Worm (Caenorhabditis elegans): ENCODE measurements around the gene F27D9.7.

The F27D9.7 gene

DNA sequence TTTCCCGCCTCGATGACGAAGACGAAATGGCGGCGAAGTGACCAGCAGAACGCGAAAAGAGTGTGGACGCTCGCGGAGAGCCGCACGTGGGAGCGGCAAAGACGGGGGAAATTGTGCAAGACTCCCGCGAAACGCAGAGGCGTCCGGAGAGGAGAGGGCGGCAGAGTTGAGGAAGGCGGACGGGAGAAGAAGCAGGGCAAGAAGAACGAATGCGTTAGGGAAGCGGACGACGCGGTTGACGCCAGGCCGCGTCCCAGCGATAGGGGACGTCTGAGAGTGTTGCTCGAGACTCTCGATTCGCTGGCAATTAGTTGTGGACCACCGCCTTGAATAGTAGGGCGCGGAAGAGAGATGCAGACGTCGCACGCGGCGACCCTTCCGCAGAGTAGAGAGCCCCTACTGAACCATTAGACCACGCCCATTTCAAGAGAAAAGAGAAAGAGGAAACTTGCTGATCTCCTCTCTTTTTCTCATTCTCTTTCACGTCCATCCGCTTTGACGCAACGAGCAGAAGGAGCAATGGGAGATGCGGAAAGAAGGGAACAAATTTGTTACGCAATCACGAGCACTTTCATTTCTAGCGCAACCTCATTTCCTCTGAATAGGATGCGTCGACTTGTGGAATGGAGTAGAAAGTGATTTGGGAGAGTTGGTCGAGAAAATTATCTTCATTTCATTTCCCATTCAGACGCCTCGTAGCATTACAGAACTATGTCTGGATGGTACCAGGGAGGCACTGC is 19.2 kb downstream of the F27D9.7 start:
- peak in 1 of 2 experiments; percentile 24 for TF ChIP-seq mdl-1 (tag; optimal IDR thresholded peaks at IDR 0.05)
- peak; percentile 31 for TF ChIP-seq F13H6.1 (tag; optimal IDR thresholded peaks at IDR 0.05)
- TF ChIP-seq nhr-77 (tag; optimal IDR thresholded peaks at IDR 0.05), result no peak

DNA sequence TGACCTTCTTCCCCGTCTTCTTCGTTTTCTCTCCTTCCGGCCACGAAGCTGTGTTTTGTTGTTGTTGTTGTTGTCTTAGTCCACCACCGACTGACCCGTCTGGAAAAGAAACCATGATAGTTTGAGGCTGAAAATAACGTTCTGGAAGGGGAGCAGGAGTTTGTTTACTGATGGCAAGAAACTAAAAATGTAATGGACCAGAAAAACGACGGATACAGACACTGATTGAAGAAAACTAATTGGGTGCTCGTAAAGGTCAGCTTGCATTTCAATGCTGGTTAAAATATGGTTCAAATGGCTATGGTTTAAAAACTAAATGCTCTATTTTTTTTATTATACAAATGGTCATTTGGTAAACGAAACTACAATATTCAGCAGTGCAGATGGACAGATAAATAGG is 25.2 kb downstream of the F27D9.7 start, which contains the start of gene F26A10.2:
F26A10.2 (minus strand) TSS at position 101 of the 400 bp plus-strand sequence.
- TF ChIP-seq elt-1 (tag; optimal IDR thresholded peaks at IDR 0.05), result no peak
- TF ChIP-seq mab-5 (tag; optimal IDR thresholded peaks at IDR 0.05), result no peak

- no peak for TF ChIP-seq ama-1 (optimal IDR thresholded peaks at IDR 0.05)
- TF ChIP-seq C34F6.9 (tag; optimal IDR thresholded peaks at IDR 0.05), result no peak
- TF ChIP-seq dmd-4 (tag; optimal IDR thresholded peaks at IDR 0.05), result no peak
- no peak for TF ChIP-seq elt-3 (tag; optimal IDR thresholded peaks at IDR 0.05)
- TF ChIP-seq Y55F3AM.14 (GFP tag; optimal IDR thresholded peaks at IDR 0.05), result no peak
- TF ChIP-seq sma-3 (GFP tag; optimal IDR thresholded peaks at IDR 0.05), result no peak
- no peak for TF ChIP-seq nhr-21 (tag; optimal IDR thresholded peaks at IDR 0.05)
- no peak for TF ChIP-seq ztf-1 (GFP tag; conservative IDR thresholded peaks at IDR 0.05)
- TF ChIP-seq blmp-1 (tag; optimal IDR thresholded peaks at IDR 0.05; ENCODE audit: insufficient read depth), result no peak
- no peak for TF ChIP-seq mab-5 (tag; optimal IDR thresholded peaks at IDR 0.05)
- TF ChIP-seq nhr-23 (tag; optimal IDR thresholded peaks at IDR 0.05), result no peak
Observed at ce11 chrX:7640811-7641210, 29.7 kb downstream of the F27D9.7 start.

- no peak for TF ChIP-seq zag-1 (tag; optimal IDR thresholded peaks at IDR 0.05)
- TF ChIP-seq unc-55 (GFP tag; optimal IDR thresholded peaks at IDR 0.05), result no peak
- no peak for TF ChIP-seq nhr-11 (tag; optimal IDR thresholded peaks at IDR 0.05)
- no peak for TF ChIP-seq nhr-77 (tag; optimal IDR thresholded peaks at IDR 0.05)
- no peak for TF ChIP-seq peb-1 (tag; optimal IDR thresholded peaks at IDR 0.05)
- TF ChIP-seq fos-1 (tag; optimal IDR thresholded peaks at IDR 0.05), result no peak
- TF ChIP-seq nhr-25 (tag; optimal IDR thresholded peaks at IDR 0.05), result no peak
- TF ChIP-seq lin-39 (tag; optimal IDR thresholded peaks at IDR 0.05), result no peak
- no peak for TF ChIP-seq lin-13 (GFP tag; optimal IDR thresholded peaks at IDR 0.05)
Observed at ce11 chrX:7640391-7640790, 30.2 kb downstream of the F27D9.7 start.

DNA sequence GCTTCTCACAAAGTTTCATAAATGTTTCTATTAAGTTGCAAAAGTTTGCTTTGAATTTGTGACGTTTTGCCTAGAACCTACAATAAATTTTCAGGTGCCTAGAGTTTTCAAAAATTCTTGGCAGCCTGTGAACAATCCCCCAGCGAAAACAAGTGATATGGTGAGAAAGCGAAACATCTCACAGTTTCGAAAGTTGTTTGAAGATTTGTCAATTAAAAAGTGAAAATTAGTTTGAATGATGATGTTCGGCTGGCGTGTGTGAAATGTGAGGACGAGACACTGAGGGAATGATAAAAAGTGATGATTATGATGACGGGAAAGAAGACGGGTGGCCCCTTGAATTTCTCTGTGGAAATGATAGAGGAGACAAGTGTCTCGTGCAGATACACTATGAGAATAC is 31.8 kb downstream of the F27D9.7 start:
- no peak for TF ChIP-seq ztf-11 (tag; optimal IDR thresholded peaks at IDR 0.05)
- TF ChIP-seq lin-13 (GFP tag; optimal IDR thresholded peaks at IDR 0.05), result no peak
- peak; percentile 10 for TF ChIP-seq blmp-1 (tag; optimal IDR thresholded peaks at IDR 0.05; ENCODE audit: insufficient read depth)
- no peak for TF ChIP-seq lin-11 (tag; optimal IDR thresholded peaks at IDR 0.05)
- no peak for TF ChIP-seq sem-4 (tag; optimal IDR thresholded peaks at IDR 0.05)
- TF ChIP-seq nhr-11 (tag; optimal IDR thresholded peaks at IDR 0.05), result no peak
- no peak for TF ChIP-seq unc-39 (tag; optimal IDR thresholded peaks at IDR 0.05)
- no peak for TF ChIP-seq lin-39 (tag; optimal IDR thresholded peaks at IDR 0.05)

DNA sequence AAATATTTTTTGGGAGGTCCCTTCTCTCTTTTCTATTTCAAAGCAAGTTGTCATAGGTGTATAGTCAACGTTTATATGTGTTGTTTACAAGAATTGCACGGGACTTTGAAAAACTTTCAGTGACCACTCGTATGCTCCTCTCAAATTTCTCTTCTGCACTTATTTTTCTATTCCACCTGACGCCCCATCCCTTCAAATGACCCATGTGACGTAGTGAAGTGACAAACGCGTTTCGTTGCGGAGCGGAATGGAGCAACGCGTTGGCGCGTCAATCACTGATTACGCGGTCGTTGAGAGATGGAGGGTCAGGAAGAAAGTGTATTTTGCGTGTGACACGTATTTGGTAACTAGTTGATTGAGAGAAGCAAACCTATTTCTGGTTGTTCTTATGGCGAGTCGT is 34.5 kb downstream of the F27D9.7 start:
- no peak for TF ChIP-seq dmd-4 (tag; optimal IDR thresholded peaks at IDR 0.05)
- TF ChIP-seq nhr-21 (tag; optimal IDR thresholded peaks at IDR 0.05), result no peak
- TF ChIP-seq unc-55 (GFP tag; optimal IDR thresholded peaks at IDR 0.05), result no peak
- TF ChIP-seq sma-3 (GFP tag; optimal IDR thresholded peaks at IDR 0.05), result no peak
- no peak for TF ChIP-seq mbf-1 (tag; optimal IDR thresholded peaks at IDR 0.05)
- TF ChIP-seq ceh-16 (tag; optimal IDR thresholded peaks at IDR 0.05), result no peak

- TF ChIP-seq dmd-4 (tag; optimal IDR thresholded peaks at IDR 0.05) (no peak), ZK546.5 (tag; optimal IDR thresholded peaks at IDR 0.05) (no peak), unc-55 (GFP tag; optimal IDR thresholded peaks at IDR 0.05) (no peak), crh-2 (tag; optimal IDR thresholded peaks at IDR 0.05) (no peak), fos-1 (tag; optimal IDR thresholded peaks at IDR 0.05) (no peak)
Observed at ce11 chrX:7627351-7627750, 43.2 kb downstream of the F27D9.7 start, which contains the start of gene nlp-61. Gene nlp-61 (plus strand): TSS chrX:7627651.

Measured in whole organism, L2 larva.